Worm (Caenorhabditis elegans): ENCODE data around the gene C18B2.3.

Gene C18B2.3

DNA sequence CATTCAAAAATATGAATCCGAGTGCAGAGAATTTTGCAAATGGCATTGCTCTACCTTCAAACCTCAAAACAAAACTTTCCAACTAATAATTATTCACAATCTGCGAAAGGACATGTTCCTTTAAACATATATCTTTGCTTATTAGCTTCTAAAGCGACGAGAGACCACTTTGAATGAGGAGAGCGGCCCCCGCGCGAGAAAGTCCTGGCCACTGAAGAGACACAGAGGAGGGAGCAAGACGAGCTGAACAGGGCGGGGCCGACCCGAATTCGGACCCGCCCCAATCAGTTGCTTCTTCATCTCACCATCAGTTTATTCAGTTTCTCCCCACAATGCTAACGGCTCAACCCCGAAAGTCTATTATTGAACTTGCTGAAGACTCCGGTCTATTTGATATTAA, 16.0 kb upstream of the C18B2.3 start, which contains the start of gene T27A10.2:
TSS of gene T27A10.2 (plus strand) at position 333 of the 400 bp plus-strand sequence.
- TF ChIP-seq ceh-88 (GFP tag; IDR thresholded peaks at IDR 0.05), result no peak
- peak; percentile 24 for TF ChIP-seq lin-14 (GFP tag; optimal IDR thresholded peaks at IDR 0.05)
- TF ChIP-seq pqm-1 (tag; optimal IDR thresholded peaks at IDR 0.05), result no peak
- TF ChIP-seq fos-1 (tag; optimal IDR thresholded peaks at IDR 0.05), result no peak
- TF ChIP-seq zip-4 (GFP tag; optimal IDR thresholded peaks at IDR 0.05), result no peak
- TF ChIP-seq ceh-90 (tag; optimal IDR thresholded peaks at IDR 0.05), result no peak
- no peak for TF ChIP-seq sox-4 (tag; optimal IDR thresholded peaks at IDR 0.05)
- TF ChIP-seq fkh-10 (GFP tag; optimal IDR thresholded peaks at IDR 0.05), result no peak
- no peak for TF ChIP-seq unc-30 (tag; optimal IDR thresholded peaks at IDR 0.05)
- TF ChIP-seq C16A3.4 (tag; optimal IDR thresholded peaks at IDR 0.05), result no peak
- TF ChIP-seq lsy-2 (tag; optimal IDR thresholded peaks at IDR 0.05), result no peak
- no peak for TF ChIP-seq mef-2 (tag; optimal IDR thresholded peaks at IDR 0.05)
- TF ChIP-seq efl-1 (optimal IDR thresholded peaks at IDR 0.05), result no peak
- peak in 1 of 2 experiments; percentile 52 for TF ChIP-seq efl-1 (GFP tag; optimal IDR thresholded peaks at IDR 0.05 in 1 of 2)

DNA sequence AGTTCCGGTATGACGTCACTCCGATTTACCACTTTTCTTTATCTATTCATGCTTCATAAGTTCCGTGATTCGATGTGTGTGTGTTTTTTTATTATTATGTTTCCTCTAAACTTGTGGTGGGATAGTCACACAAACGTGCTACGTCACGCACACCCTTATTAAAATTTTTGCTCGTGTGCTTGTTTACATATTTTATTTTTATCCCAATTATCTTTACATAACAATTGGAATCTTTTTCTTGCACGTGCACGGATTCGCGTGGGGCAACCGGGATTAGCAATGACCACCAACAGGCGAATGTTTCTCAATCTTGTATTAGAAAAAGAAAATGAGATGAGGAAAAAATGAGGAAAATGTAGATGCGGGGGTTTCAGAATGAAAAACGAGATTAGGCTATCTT, 11.1 kb upstream of the C18B2.3 start:
- TF ChIP-seq skn-1 (tag; optimal IDR thresholded peaks at IDR 0.05) (no peak), snpc-4 (tag; optimal IDR thresholded peaks at IDR 0.05) (no peak), nhr-71 (tag; optimal IDR thresholded peaks at IDR 0.05) (peak; percentile 8), lin-15B (tag; optimal IDR thresholded peaks at IDR 0.05) (no peak), ceh-63 (GFP tag; optimal IDR thresholded peaks at IDR 0.05) (no peak), nhr-20 (tag; optimal IDR thresholded peaks at IDR 0.05) (no peak), hlh-4 (tag; optimal IDR thresholded peaks at IDR 0.05) (no peak), xbp-1 (tag; optimal IDR thresholded peaks at IDR 0.05) (no peak), dsc-1 (tag; optimal IDR thresholded peaks at IDR 0.05) (peak; percentile 90), ceh-8 (GFP tag; optimal IDR thresholded peaks at IDR 0.05) (peak; percentile 8), egl-13 (tag; optimal IDR thresholded peaks at IDR 0.05) (peak; percentile 27), grh-1 (GFP tag; IDR thresholded peaks at IDR 0.05) (no peak), fkh-8 (tag; optimal IDR thresholded peaks at IDR 0.05) (peak; percentile 62), unc-98 (GFP tag; IDR thresholded peaks at IDR 0.05) (no peak), sox-4 (tag; optimal IDR thresholded peaks at IDR 0.05) (peak; percentile 33), nhr-12 (tag; optimal IDR thresholded peaks at IDR 0.05) (no peak), nhr-47 (tag; optimal IDR thresholded peaks at IDR 0.05) (peak; percentile 62), ces-1 (GFP tag; optimal IDR thresholded peaks at IDR 0.05) (no peak), pax-3 (tag; optimal IDR thresholded peaks at IDR 0.05) (peak; percentile 40), unc-62 (GFP tag; optimal IDR thresholded peaks at IDR 0.05) (no peak)

DNA sequence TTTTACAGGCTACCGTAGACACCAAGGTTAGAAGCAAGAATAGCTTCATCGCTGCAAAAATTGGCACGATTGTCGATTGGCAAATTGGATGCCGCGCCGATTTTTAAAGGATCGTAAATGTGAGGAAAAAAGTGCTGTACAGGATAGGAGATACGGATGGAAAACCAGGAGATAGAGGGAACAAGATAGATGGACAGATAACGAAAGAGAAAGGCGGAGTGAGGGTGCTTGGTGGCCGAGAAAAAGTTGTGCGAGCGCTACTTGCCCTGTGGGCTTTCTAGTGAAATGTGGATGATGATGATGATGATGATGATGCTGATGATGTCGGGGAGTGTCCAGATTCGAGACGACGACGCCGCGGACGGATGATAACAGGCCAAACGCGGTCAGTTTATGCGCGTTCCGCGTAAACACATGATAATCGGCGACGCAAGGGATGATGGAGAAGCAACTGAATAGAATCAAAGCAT, 5.3 kb upstream of the C18B2.3 start, which contains the start of gene T27A10.6:
TSS of gene T27A10.6 (minus strand) at position 51 of the 470 bp plus-strand sequence.
- no peak for TF ChIP-seq efl-1 (optimal IDR thresholded peaks at IDR 0.05)
- TF ChIP-seq efl-1 (GFP tag; optimal IDR thresholded peaks at IDR 0.05 in 1 of 2), result peak in 1 of 2 experiments; percentile 45
- peak; percentile 89 for TF ChIP-seq blmp-1 (tag; optimal IDR thresholded peaks at IDR 0.05)
- TF ChIP-seq ceh-63 (GFP tag; optimal IDR thresholded peaks at IDR 0.05), result no peak
- no peak for TF ChIP-seq rnt-1 (tag; optimal IDR thresholded peaks at IDR 0.05)
- TF ChIP-seq nhr-85 (tag), result no peak
- TF ChIP-seq vab-15 (tag; optimal IDR thresholded peaks at IDR 0.05), result no peak

DNA sequence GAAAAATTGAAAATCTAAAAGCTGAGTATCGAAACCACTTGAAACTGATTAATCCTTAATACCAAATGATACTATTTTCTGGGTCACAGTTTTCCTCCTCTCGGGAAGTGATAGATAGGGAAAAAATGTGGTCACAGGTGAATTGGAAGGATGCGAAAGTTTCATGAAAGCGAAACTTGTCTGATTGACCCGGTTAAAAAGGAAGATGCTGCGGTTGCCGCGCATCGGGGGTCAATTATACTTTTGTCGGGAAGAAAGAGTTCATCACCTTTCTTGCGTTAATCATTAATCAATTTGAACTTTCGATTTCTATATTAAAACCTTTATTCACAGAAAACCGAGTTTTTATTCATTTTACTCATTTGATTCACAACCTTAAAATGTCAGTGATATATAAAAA, 4.7 kb upstream of the C18B2.3 start:
- TF ChIP-seq blmp-1 (tag; optimal IDR thresholded peaks at IDR 0.05), result peak; percentile 97
- no peak for TF ChIP-seq sox-4 (tag; optimal IDR thresholded peaks at IDR 0.05)

DNA sequence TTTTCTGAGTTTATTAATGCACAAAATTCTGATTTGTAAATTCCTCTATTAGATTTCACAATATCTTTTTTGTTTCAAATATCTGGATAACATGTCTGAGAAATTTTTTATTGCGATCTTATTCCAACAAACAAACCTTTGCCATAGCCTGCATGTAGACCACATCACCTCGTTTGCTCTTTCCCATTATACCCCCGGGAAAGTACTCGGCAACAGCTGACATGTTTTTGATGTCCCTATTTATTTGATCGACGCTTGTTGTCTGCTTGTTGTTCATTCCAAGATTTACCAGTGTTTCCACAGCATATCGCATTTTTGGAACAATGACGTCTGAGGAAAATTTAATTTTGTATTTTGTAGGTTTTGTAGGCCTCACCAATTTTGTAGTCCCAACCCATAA, 1.8 kb upstream of the C18B2.3 start:
- TF ChIP-seq unc-130 (tag; optimal IDR thresholded peaks at IDR 0.05) (peak; percentile 30), lin-14 (GFP tag; optimal IDR thresholded peaks at IDR 0.05) (peak; percentile 30), efl-1 (optimal IDR thresholded peaks at IDR 0.05) (no peak), efl-1 (GFP tag; optimal IDR thresholded peaks at IDR 0.05 in 1 of 2) (no peak), nhr-12 (tag; optimal IDR thresholded peaks at IDR 0.05) (no peak), ces-1 (GFP tag; optimal IDR thresholded peaks at IDR 0.05) (no peak), nhr-28 (tag; optimal IDR thresholded peaks at IDR 0.05) (no peak), jun-1 (tag; optimal IDR thresholded peaks at IDR 0.05) (no peak), rnt-1 (tag; optimal IDR thresholded peaks at IDR 0.05) (peak; percentile 58), nhr-84 (tag; optimal IDR thresholded peaks at IDR 0.05) (no peak)

Data from whole organism, L1 larva.